Fruit fly (Drosophila melanogaster) whole organism, embryonic: ENCODE results near the gene MRG15.

Experiments
- Adf1 ChIP-seq: fragments of 200-800 bp; sonication (Bioruptor generic); IDR thresholded peaks from 2 replicates; pipeline ENCODE4 v1.3.6; 2022; ENCODE audit warnings: missing biosample characterization, missing genetic modification characterization
- CG10267 ChIP-seq: fragments of 200-800 bp; sonication (Bioruptor generic); optimal IDR thresholded peaks from 2 replicates; lab custom pipeline; 2018; ENCODE audit warnings: missing biosample characterization, mild to moderate bottlenecking, missing genetic modification characterization, moderate library complexity
- CG10543 ChIP-seq: fragments of 200-800 bp; sonication (Bioruptor generic); optimal IDR thresholded peaks from 3 replicates; lab custom pipeline; 2017; ENCODE audit warnings: missing biosample characterization, mild to moderate bottlenecking, missing genetic modification characterization, moderate library complexity
- CG12299 ChIP-seq: fragments of 200-800 bp; sonication (Bioruptor generic); optimal IDR thresholded peaks from 2 replicates; lab custom pipeline; 2018; ENCODE audit warnings: missing biosample characterization, mild to moderate bottlenecking, missing genetic modification characterization
- CG13894 ChIP-seq: fragments of 200-800 bp; sonication (Bioruptor generic); optimal IDR thresholded peaks from 3 replicates; lab custom pipeline; 2018; ENCODE audit warnings: missing biosample characterization, mild to moderate bottlenecking, missing genetic modification characterization, moderate library complexity
- CG14441 ChIP-seq: fragments of 200-800 bp; sonication (Bioruptor generic); IDR thresholded peaks from 2 replicates; pipeline ENCODE4 v1.3.6; 2022; ENCODE audit warnings: missing biosample characterization, missing genetic modification characterization
- CG15479 ChIP-seq: fragments of 200-800 bp; sonication (Bioruptor generic); optimal IDR thresholded peaks from 3 replicates; lab custom pipeline; 2019; ENCODE audit warnings: missing biosample characterization, mild to moderate bottlenecking, missing genetic modification characterization, moderate library complexity
- CG16863 ChIP-seq: fragments of 200-800 bp; sonication (Bioruptor generic); optimal IDR thresholded peaks from 3 replicates; lab custom pipeline; 2016; ENCODE audit warnings: missing biosample characterization, missing genetic modification characterization
- CG17186 ChIP-seq: fragments of 200-800 bp; sonication (Bioruptor generic); optimal IDR thresholded peaks from 3 replicates; lab custom pipeline; 2017; ENCODE audit warnings: missing biosample characterization, missing genetic modification reagents, missing genetic modification characterization
- CG18619 ChIP-seq: fragments of 200-800 bp; sonication (Bioruptor generic); optimal IDR thresholded peaks from 3 replicates; lab custom pipeline; 2017; ENCODE audit warnings: missing biosample characterization, mild to moderate bottlenecking, missing genetic modification characterization
- CG2199 ChIP-seq: fragments of 200-800 bp; sonication (Bioruptor generic); IDR thresholded peaks from 3 replicates; pipeline ENCODE4 v1.3.6; 2022; ENCODE audit warnings: missing biosample characterization, missing genetic modification characterization
- CG3065 ChIP-seq: fragments of 200-800 bp; sonication (Bioruptor generic); optimal IDR thresholded peaks from 2 replicates; lab custom pipeline; 2016; ENCODE audit warnings: missing biosample characterization, missing genetic modification characterization
- CG3847 ChIP-seq: fragments of 200-800 bp; sonication (Bioruptor generic); IDR thresholded peaks from 2 replicates; pipeline ENCODE4 v1.3.6; 2022; ENCODE audit warnings: missing biosample characterization, missing genetic modification characterization
- CG42726 ChIP-seq: fragments of 200-800 bp; sonication (Bioruptor generic); IDR thresholded peaks from 2 replicates; pipeline ENCODE4 v1.3.6; 2022; ENCODE audit warnings: missing biosample characterization, missing genetic modification characterization; ENCODE audit not compliant: partially characterized antibody
- CG6683 ChIP-seq: fragments of 200-800 bp; sonication (Bioruptor generic); optimal IDR thresholded peaks from 2 replicates; lab custom pipeline; 2017; ENCODE audit warnings: missing biosample characterization, mild to moderate bottlenecking, missing genetic modification characterization, missing genetic modification reagents
- CG7745 ChIP-seq: fragments of 200-800 bp; sonication (Bioruptor generic); optimal IDR thresholded peaks from 2 replicates; lab custom pipeline; 2018; ENCODE audit warnings: missing biosample characterization, mild to moderate bottlenecking, missing genetic modification characterization, moderate library complexity
- CG8089 ChIP-seq: fragments of 200-800 bp; sonication (Bioruptor generic); optimal IDR thresholded peaks from 3 replicates; lab custom pipeline; 2016; ENCODE audit warnings: missing biosample characterization, missing genetic modification characterization
- CG9817 ChIP-seq: fragments of 200-800 bp; sonication (Bioruptor generic); optimal IDR thresholded peaks from 2 replicates; lab custom pipeline; 2018; ENCODE audit warnings: missing biosample characterization, mild to moderate bottlenecking, missing genetic modification characterization, moderate library complexity
- Ets97D ChIP-seq: fragments of 200-800 bp; sonication (Bioruptor generic); optimal IDR thresholded peaks from 3 replicates; lab custom pipeline; 2016; ENCODE audit warnings: missing biosample characterization, missing genetic modification characterization
- HHEX ChIP-seq: fragments of 200-800 bp; sonication (Bioruptor generic); optimal IDR thresholded peaks from 3 replicates; lab custom pipeline; 2017; ENCODE audit warnings: missing biosample characterization, mild to moderate bottlenecking, missing genetic modification characterization, missing genetic modification reagents
- Hr39 ChIP-seq: fragments of >200 bp; optimal IDR thresholded peaks from 2 replicates; lab custom pipeline; 2017
- MBD-R2 ChIP-seq: fragments of 200-800 bp; sonication (Bioruptor generic); IDR thresholded peaks from 2 replicates; pipeline ENCODE4 v1.3.6; 2022; ENCODE audit warnings: missing biosample characterization, missing genetic modification characterization
- MESR4 ChIP-seq: fragments of 200-800 bp; sonication (Bioruptor generic); optimal IDR thresholded peaks from 2 replicates; lab custom pipeline; 2018; ENCODE audit warnings: missing biosample characterization, mild to moderate bottlenecking, missing genetic modification characterization, moderate library complexity
- Meics ChIP-seq: fragments of 200-800 bp; sonication (Bioruptor generic); optimal IDR thresholded peaks from 2 replicates; lab custom pipeline; 2017; ENCODE audit warnings: missing biosample characterization, mild to moderate bottlenecking, missing genetic modification characterization
- NC2α ChIP-seq: fragments of 200-800 bp; sonication (Bioruptor generic); optimal IDR thresholded peaks from 2 replicates; lab custom pipeline; 2016; ENCODE audit warnings: missing biosample characterization, missing genetic modification characterization
- Oli ChIP-seq: fragments of 200-800 bp; sonication (Bioruptor generic); optimal IDR thresholded peaks from 2 replicates; lab custom pipeline; 2018; ENCODE audit warnings: missing biosample characterization, mild to moderate bottlenecking, missing genetic modification characterization, moderate library complexity
- Optix ChIP-seq: fragments of 200-800 bp; sonication (Bioruptor generic); IDR thresholded peaks from 3 replicates; pipeline ENCODE4 v1.3.6; 2022; ENCODE audit warnings: missing biosample characterization, missing genetic modification characterization
- PHDP ChIP-seq: fragments of 200-800 bp; sonication (Bioruptor generic); optimal IDR thresholded peaks from 3 replicates; lab custom pipeline; 2018; ENCODE audit warnings: missing biosample characterization, mild to moderate bottlenecking, missing genetic modification characterization, moderate library complexity
- Rfx ChIP-seq: fragments of 200-800 bp; sonication (Bioruptor generic); IDR thresholded peaks from 2 replicates; pipeline ENCODE4 v1.3.6; 2022; ENCODE audit warnings: missing biosample characterization, missing genetic modification characterization
- Sin3A ChIP-seq: fragments of >200 bp; optimal IDR thresholded peaks from 2 replicates; lab custom pipeline; 2018
- YL-1 ChIP-seq: fragments of 200-800 bp; sonication (Bioruptor generic); optimal IDR thresholded peaks from 3 replicates; lab custom pipeline; 2017; ENCODE audit warnings: missing biosample characterization, mild to moderate bottlenecking, missing genetic modification characterization
- aop ChIP-seq: fragments of 200-800 bp; sonication (Bioruptor generic); IDR thresholded peaks from 2 replicates; pipeline ENCODE4 v1.3.6; 2022; ENCODE audit warnings: missing biosample characterization, missing genetic modification characterization
- chn ChIP-seq: fragments of 200-800 bp; sonication (Bioruptor generic); optimal IDR thresholded peaks from 2 replicates; lab custom pipeline; 2016; ENCODE audit warnings: missing biosample characterization, missing genetic modification characterization
- cwo ChIP-seq: fragments of 200-800 bp; sonication (Bioruptor generic); optimal IDR thresholded peaks from 3 replicates; lab custom pipeline; 2017; ENCODE audit warnings: missing biosample characterization, missing genetic modification characterization, mild to moderate bottlenecking, moderate library complexity, missing genetic modification reagents
- ems ChIP-seq: fragments of 200-800 bp; sonication (Bioruptor generic); optimal IDR thresholded peaks from 3 replicates; lab custom pipeline; 2016; ENCODE audit warnings: missing biosample characterization, missing genetic modification characterization
- fd3F ChIP-seq: fragments of 200-800 bp; sonication (Bioruptor generic); optimal IDR thresholded peaks from 2 replicates; lab custom pipeline; 2018; ENCODE audit warnings: missing biosample characterization, mild to moderate bottlenecking, missing genetic modification characterization, moderate library complexity
- grau ChIP-seq: fragments of 200-800 bp; optimal IDR thresholded peaks from 3 replicates; lab custom pipeline; 2019; ENCODE audit warnings: missing biosample characterization, mild to moderate bottlenecking, missing genetic modification characterization, moderate library complexity
- gro ChIP-seq: fragments of 200-800 bp; sonication (Bioruptor generic); optimal IDR thresholded peaks from 2 replicates; lab custom pipeline; 2016; ENCODE audit warnings: missing biosample characterization, missing genetic modification characterization
- gsb-n ChIP-seq: fragments of 200-800 bp; sonication (Bioruptor generic); optimal IDR thresholded peaks from 3 replicates; lab custom pipeline; 2018; ENCODE audit warnings: missing biosample characterization, mild to moderate bottlenecking, missing genetic modification characterization
- her ChIP-seq: fragments of 200-800 bp; sonication (Bioruptor generic); optimal IDR thresholded peaks from 2 replicates; lab custom pipeline; 2016; ENCODE audit warnings: missing biosample characterization, missing genetic modification characterization
- jing ChIP-seq: fragments of 200-800 bp; sonication (Bioruptor generic); optimal IDR thresholded peaks from 2 replicates; lab custom pipeline; 2018; ENCODE audit warnings: missing biosample characterization, mild to moderate bottlenecking, missing genetic modification characterization
- repo ChIP-seq: fragments of 200-800 bp; sonication (Bioruptor generic); optimal IDR thresholded peaks from 2 replicates; lab custom pipeline; 2016; ENCODE audit warnings: missing biosample characterization, missing genetic modification characterization
- run ChIP-seq: fragments of 200-800 bp; sonication (Bioruptor generic); optimal IDR thresholded peaks from 3 replicates; lab custom pipeline; 2018; ENCODE audit warnings: missing biosample characterization, mild to moderate bottlenecking, missing genetic modification characterization
- sima ChIP-seq: fragments of 200-800 bp; sonication (Bioruptor generic); optimal IDR thresholded peaks from 2 replicates; lab custom pipeline; 2016; ENCODE audit warnings: missing biosample characterization, missing genetic modification characterization
- sisA ChIP-seq: fragments of 200-800 bp; sonication (Bioruptor generic); IDR thresholded peaks from 2 replicates; pipeline ENCODE4 v1.3.6; 2022; ENCODE audit warnings: missing biosample characterization, missing genetic modification characterization
- slbo ChIP-seq: fragments of 200-800 bp; sonication (Bioruptor generic); IDR thresholded peaks from 2 replicates; pipeline ENCODE4 v1.3.6; 2022; ENCODE audit warnings: missing biosample characterization, missing genetic modification characterization
- sob ChIP-seq: fragments of 200-800 bp; sonication (Bioruptor generic); IDR thresholded peaks from 2 replicates; pipeline ENCODE4 v1.3.6; 2022; ENCODE audit warnings: missing biosample characterization, missing genetic modification characterization
- tin ChIP-seq: fragments of 200-800 bp; sonication (Bioruptor generic); optimal IDR thresholded peaks from 3 replicates; lab custom pipeline; 2016; ENCODE audit warnings: missing biosample characterization, missing genetic modification characterization
- tna ChIP-seq: fragments of 200-800 bp; sonication (Bioruptor generic); IDR thresholded peaks from 2 replicates; pipeline ENCODE4 v1.3.6; 2022; ENCODE audit warnings: missing biosample characterization, missing genetic modification characterization; ENCODE audit not compliant: partially characterized antibody
- vfl ChIP-seq: fragments of 200-800 bp; sonication (Bioruptor generic); optimal IDR thresholded peaks from 2 replicates; lab custom pipeline; 2016; ENCODE audit warnings: missing biosample characterization, missing genetic modification characterization

Gene MRG15

DNA sequence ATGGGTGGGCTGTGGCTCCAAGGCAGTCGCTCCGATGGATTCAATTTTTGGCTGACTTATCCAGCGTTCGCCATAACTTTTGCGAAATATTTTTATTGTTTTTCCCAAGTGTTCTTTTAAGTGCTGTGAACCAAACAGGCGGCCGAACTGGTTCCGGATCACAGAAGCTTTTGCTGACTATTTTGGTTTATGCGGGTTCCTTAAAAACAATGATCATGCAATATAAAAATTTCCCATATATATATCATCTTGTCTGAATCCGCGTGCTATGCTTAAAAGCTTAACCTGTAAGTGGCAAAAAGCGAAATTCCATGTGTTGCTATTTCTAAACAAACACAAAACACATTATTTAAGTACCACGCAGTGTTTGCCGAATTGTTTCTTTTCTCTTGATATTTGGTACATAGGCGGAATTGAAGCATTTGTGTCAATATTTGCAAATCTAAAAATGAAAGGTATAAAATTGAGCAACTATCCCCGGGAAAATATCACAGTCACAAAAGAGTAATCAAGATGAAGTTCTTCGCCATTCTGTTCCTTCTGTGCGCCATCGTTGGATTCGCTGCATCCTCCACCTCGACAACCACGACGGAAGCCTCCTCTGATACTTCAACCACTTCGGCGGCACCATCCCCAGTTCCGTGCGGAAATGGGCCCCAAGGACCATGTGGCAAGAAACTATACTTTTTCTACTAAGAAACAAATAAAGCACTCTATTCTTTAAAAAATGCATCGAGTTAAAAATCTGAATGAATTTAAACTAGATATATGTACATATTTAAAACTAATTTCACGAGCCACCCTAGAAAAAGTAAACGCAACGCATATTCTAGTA is 42.2 kb upstream of the MRG15 start, which contains the start of the genes CG6276 and CG44040 (continued):
- TF ChIP-seq Oli (tag; lab: Kevin White, UChicago) (peak; percentile 33), Meics (GFP tag; lab: Kevin White, UChicago) (peak; percentile 72), CG42726 (GFP tag; lab: Robert Waterston, UW) (no peak), sob (GFP tag; lab: Robert Waterston, UW) (peak; percentile 56), CG15479 (GFP tag; lab: Kevin White, UChicago) (no peak), PHDP (peak; percentile 27), MBD-R2 (GFP tag; lab: Robert Waterston, UW) (peak; percentile 77), CG7745 (no peak), Rfx (peak; percentile 65), CG10267 (tag; lab: Kevin White, UChicago) (peak; percentile 13), CG16863 (GFP tag; lab: Kevin White, UChicago) (peak; percentile 9), Hr39 (lab: Kevin White, UChicago) (no peak), MESR4 (GFP tag; lab: Kevin White, UChicago) (peak; percentile 63), run (tag; lab: Kevin White, UChicago) (no peak), slbo (GFP tag; lab: Robert Waterston, UW) (peak; percentile 59), her (GFP tag; lab: Kevin White, UChicago) (peak; percentile 4), Optix (GFP tag; lab: Robert Waterston, UW) (0 out of 3 replicates have a peak, but pooled peaks have one; percentile 27), vfl (peak; percentile 23), CG10543 (peak; percentile 69), YL-1 (GFP tag; lab: Kevin White, UChicago) (peak; percentile 6), NC2α (GFP tag; lab: Kevin White, UChicago) (no peak), HHEX (peak; percentile 49), repo (GFP tag; lab: Kevin White, UChicago) (no peak), aop (peak; percentile 23; the same call in 1 of the 2 replicates), cwo (peak; percentile 6), CG8089 (GFP tag; lab: Kevin White, UChicago) (peak; percentile 6), chn (GFP tag; lab: Kevin White, UChicago) (peak; percentile 16), CG17186 (GFP tag; lab: Kevin White, UChicago) (no peak), CG3847 (no peak), gsb-n (tag; lab: Kevin White, UChicago) (peak; percentile 2), Ets97D (GFP tag; lab: Kevin White, UChicago) (peak; percentile 28), Sin3A (peak; percentile 8), tna (no peak), gro (GFP tag; lab: Kevin White, UChicago) (peak; percentile 37), sima (GFP tag; lab: Kevin White, UChicago) (no peak), sisA (no peak), CG9817 (tag; lab: Kevin White, UChicago) (peak; percentile 42), grau (tag; lab: Kevin White, UChicago) (peak; percentile 54), CG3065 (GFP tag; lab: Kevin White, UChicago) (no peak), CG14441 (GFP tag; lab: Robert Waterston, UW) (peak; percentile 59), CG18619 (GFP tag; lab: Kevin White, UChicago) (peak; percentile 30), CG13894 (tag; lab: Kevin White, UChicago) (peak; percentile 20), ems (GFP tag; lab: Kevin White, UChicago) (peak; percentile 38), CG12299 (tag; lab: Kevin White, UChicago) (peak; percentile 56), CG6683 (GFP tag; lab: Kevin White, UChicago) (peak; percentile 0), CG2199 (no peak), jing (GFP tag; lab: Kevin White, UChicago) (no peak), fd3F (GFP tag; lab: Kevin White, UChicago) (peak; percentile 5), tin (GFP tag; lab: Kevin White, UChicago) (no peak), Adf1 (GFP tag; lab: Robert Waterston, UW) (0 out of 2 replicates have a peak, but pooled peaks have one; percentile 23)
